Worm (Caenorhabditis elegans) whole organism, L4 larva: ENCODE data around the gene F59B10.4.

Source experiments
- F37D6.2 ChIP-seq: sonication (generic microtip); optimal IDR thresholded peaks from 2 replicates; lab custom pipeline; 2016; ENCODE audit warnings: mild to moderate bottlenecking, missing genetic modification characterization, missing compliant biosample characterization
- F49E8.2 ChIP-seq: sonication (generic microtip); optimal IDR thresholded peaks from 2 replicates; lab custom pipeline; 2016; ENCODE audit warnings: missing compliant biosample characterization, mild to moderate bottlenecking, missing genetic modification characterization, borderline replicate concordance
- R02D3.7 ChIP-seq: fragments of 150-350 bp; sonication (generic microtip); optimal IDR thresholded peaks from 3 replicates; lab custom pipeline; 2014; ENCODE audit warnings: missing biosample characterization, missing genetic modification characterization
- T20F7.1 ChIP-seq: fragments of 200-800 bp; sonication (Bioruptor generic); optimal IDR thresholded peaks from 2 replicates; lab custom pipeline; 2018; ENCODE audit warnings: mild to moderate bottlenecking, missing genetic modification characterization, missing compliant biosample characterization
- T26A8.4 ChIP-seq: fragments of 200-800 bp; sonication (Bioruptor generic); IDR thresholded peaks from 2 replicates; pipeline ENCODE4 v1.3.6; 2022; ENCODE audit warnings: missing genetic modification characterization, missing compliant biosample characterization
- Y48G9A.11 ChIP-seq: fragments of 200-800 bp; sonication (Bioruptor generic); IDR thresholded peaks from 2 replicates; pipeline ENCODE4 v1.3.6; 2022; ENCODE audit warnings: missing genetic modification reagents, missing genetic modification characterization, missing compliant biosample characterization
- Y5F2A.4 ChIP-seq: fragments of 200-800 bp; sonication (Bioruptor generic); optimal IDR thresholded peaks from 2 replicates; lab custom pipeline; 2018; ENCODE audit warnings: mild to moderate bottlenecking, missing genetic modification characterization, missing compliant biosample characterization
- Y75B8A.6 ChIP-seq: fragments of 200-800 bp; sonication (Bioruptor generic); IDR thresholded peaks from 2 replicates; pipeline ENCODE4 v1.3.6; 2022; ENCODE audit warnings: missing genetic modification reagents, missing genetic modification characterization, missing compliant biosample characterization
- ZK337.2 ChIP-seq: fragments of 200-800 bp; sonication (Bioruptor generic); IDR thresholded peaks from 2 replicates; pipeline ENCODE4 v1.3.6; 2022; ENCODE audit warnings: missing genetic modification reagents, missing genetic modification characterization, missing compliant biosample characterization
- ZK546.5 ChIP-seq, 2 experiments: sonication (generic microtip); optimal IDR thresholded peaks; 2 replicates each; lab custom pipeline; 2017; ENCODE audit warnings: missing biosample characterization in 2 of 2, missing genetic modification characterization in 2 of 2
- ama-1 ChIP-seq: fragments of 150-350 bp; optimal IDR thresholded peaks from 2 replicates; lab custom pipeline; 2014; ENCODE audit warnings: inconsistent platforms, mixed read lengths
- ceh-20 ChIP-seq: fragments of 200-800 bp; sonication (Bioruptor generic); IDR thresholded peaks from 2 replicates; pipeline ENCODE4 v1.3.6; 2022; ENCODE audit warnings: missing genetic modification reagents, missing genetic modification characterization, missing compliant biosample characterization
- ceh-28 ChIP-seq: fragments of 150-350 bp; optimal IDR thresholded peaks from 2 replicates; lab custom pipeline; 2014; ENCODE audit warnings: missing biosample characterization, missing genetic modification reagents, missing genetic modification characterization
- ceh-32 ChIP-seq: sonication (generic microtip); optimal IDR thresholded peaks from 2 replicates; lab custom pipeline; 2016; ENCODE audit warnings: mild to moderate bottlenecking, missing genetic modification characterization, missing compliant biosample characterization; ENCODE audit not compliant: poor library complexity
- ceh-62 ChIP-seq: sonication (generic microtip); optimal IDR thresholded peaks from 2 replicates; lab custom pipeline; 2017; ENCODE audit warnings: missing biosample characterization, missing genetic modification characterization
- ceh-82 ChIP-seq: sonication (generic microtip); optimal IDR thresholded peaks from 2 replicates; lab custom pipeline; 2017; ENCODE audit warnings: missing biosample characterization, missing genetic modification characterization
- cey-2 ChIP-seq: sonication (generic microtip); optimal IDR thresholded peaks from 3 replicates; lab custom pipeline; 2017; ENCODE audit warnings: missing genetic modification characterization, mild to moderate bottlenecking, missing compliant biosample characterization, antibody characterized with exemption, borderline replicate concordance; ENCODE audit not compliant: insufficient read depth
- daf-12 ChIP-seq: fragments of 150-350 bp; optimal IDR thresholded peaks from 2 replicates; lab custom pipeline; 2014; ENCODE audit warnings: missing biosample characterization, missing genetic modification reagents, missing genetic modification characterization
- daf-16 ChIP-seq, 3 experiments: sonication (generic microtip); optimal IDR thresholded peaks; 2 replicates each; lab custom pipeline; 2016 to 2017; ENCODE audit warnings: missing genetic modification characterization in 3 of 3, missing genetic modification reagents in 3 of 3, mild to moderate bottlenecking in 2 of 3, missing compliant biosample characterization in 2 of 3, missing biosample characterization in 1 of 3, moderate library complexity in 1 of 3
- daf-8 ChIP-seq: fragments of 200-800 bp; sonication (Bioruptor generic); IDR thresholded peaks from 2 replicates; pipeline ENCODE4 v1.3.6; 2022; ENCODE audit warnings: missing genetic modification characterization, missing compliant biosample characterization
- dmd-8 ChIP-seq: fragments of 200-800 bp; sonication (Bioruptor generic); IDR thresholded peaks from 2 replicates; pipeline ENCODE4 v1.3.6; 2022; ENCODE audit warnings: missing genetic modification characterization, missing compliant biosample characterization
- duxl-1 ChIP-seq: sonication (generic microtip); optimal IDR thresholded peaks from 2 replicates; lab custom pipeline; 2016; ENCODE audit warnings: mild to moderate bottlenecking, missing genetic modification characterization, moderate library complexity, missing compliant biosample characterization; ENCODE audit not compliant: poor library complexity
- dve-1 ChIP-seq: sonication (generic microtip); optimal IDR thresholded peaks from 2 replicates; lab custom pipeline; 2017; ENCODE audit warnings: antibody characterized with exemption, mild to moderate bottlenecking, missing genetic modification characterization, missing compliant biosample characterization; ENCODE audit not compliant: insufficient read depth
- egl-43 ChIP-seq: fragments of 200-800 bp; sonication (Bioruptor generic); IDR thresholded peaks from 2 replicates; pipeline ENCODE4 v1.3.6; 2022; ENCODE audit warnings: missing genetic modification reagents, missing genetic modification characterization, missing compliant biosample characterization
- fkh-10 ChIP-seq: fragments of 150-350 bp; optimal IDR thresholded peaks from 2 replicates; lab custom pipeline; 2014; ENCODE audit warnings: missing biosample characterization, missing genetic modification reagents, missing genetic modification characterization
- gei-8 ChIP-seq: fragments of 200-800 bp; sonication (Bioruptor generic); optimal IDR thresholded peaks from 2 replicates; lab custom pipeline; 2018; ENCODE audit warnings: mild to moderate bottlenecking, missing genetic modification characterization, missing compliant biosample characterization
- hmg-1.1 ChIP-seq: fragments of 200-800 bp; sonication (Bioruptor generic); IDR thresholded peaks from 2 replicates; pipeline ENCODE4 v1.3.6; 2022; ENCODE audit warnings: missing genetic modification reagents, missing genetic modification characterization, missing compliant biosample characterization
- lim-7 ChIP-seq: fragments of 200-800 bp; sonication (Bioruptor generic); IDR thresholded peaks from 2 replicates; pipeline ENCODE4 v1.3.6; 2022; ENCODE audit warnings: missing genetic modification characterization, missing compliant biosample characterization
- lin-1 ChIP-seq: fragments of 200-800 bp; sonication (Bioruptor generic); IDR thresholded peaks from 2 replicates; pipeline ENCODE4 v1.3.6; 2022; ENCODE audit warnings: missing genetic modification reagents, missing genetic modification characterization, missing compliant biosample characterization
- lin-13 ChIP-seq: fragments of 150-350 bp; optimal IDR thresholded peaks from 2 replicates; lab custom pipeline; 2014; ENCODE audit warnings: missing biosample characterization, missing genetic modification reagents, missing genetic modification characterization
- lin-15B ChIP-seq: fragments of 150-350 bp; sonication (generic microtip); optimal IDR thresholded peaks from 3 replicates; lab custom pipeline; 2014; ENCODE audit warnings: missing biosample characterization, missing genetic modification characterization
- lin-29 ChIP-seq: fragments of 200-800 bp; sonication (Bioruptor generic); IDR thresholded peaks from 2 replicates; pipeline ENCODE4 v1.3.6; 2022; ENCODE audit warnings: missing genetic modification reagents, missing genetic modification characterization, missing compliant biosample characterization
- lin-39 ChIP-seq: fragments of 150-350 bp; optimal IDR thresholded peaks from 2 replicates; lab custom pipeline; 2014; ENCODE audit warnings: missing biosample characterization, missing genetic modification reagents, missing genetic modification characterization
- lir-3 ChIP-seq: sonication (generic microtip); optimal IDR thresholded peaks from 2 replicates; lab custom pipeline; 2016; ENCODE audit warnings: mild to moderate bottlenecking, missing genetic modification characterization, missing compliant biosample characterization
- mdt-29 ChIP-seq: fragments of 200-800 bp; sonication (Bioruptor generic); IDR thresholded peaks from 2 replicates; pipeline ENCODE4 v1.3.6; 2022; ENCODE audit warnings: missing genetic modification reagents, missing genetic modification characterization, missing compliant biosample characterization
- mxl-2 ChIP-seq: fragments of 200-800 bp; sonication (Bioruptor generic); conservative IDR thresholded peaks from 2 replicates; pipeline ENCODE4 v1.3.6; 2022; ENCODE audit warnings: missing genetic modification reagents, missing genetic modification characterization, missing compliant biosample characterization
- mxl-3 ChIP-seq: fragments of 200-800 bp; sonication (Bioruptor generic); optimal IDR thresholded peaks from 2 replicates; lab custom pipeline; 2018; ENCODE audit warnings: mild to moderate bottlenecking, missing genetic modification characterization, missing compliant biosample characterization
- nhr-10 ChIP-seq: fragments of 150-350 bp; optimal IDR thresholded peaks from 2 replicates; lab custom pipeline; 2014; ENCODE audit warnings: missing biosample characterization, missing genetic modification characterization
- nhr-237 ChIP-seq: sonication (generic microtip); optimal IDR thresholded peaks from 2 replicates; lab custom pipeline; 2017; ENCODE audit warnings: missing biosample characterization, missing genetic modification characterization
- nhr-48 ChIP-seq: sonication (generic microtip); optimal IDR thresholded peaks from 2 replicates; lab custom pipeline; 2016; ENCODE audit warnings: mild to moderate bottlenecking, missing genetic modification characterization, missing compliant biosample characterization
- nhr-6 ChIP-seq: fragments of 150-350 bp; optimal IDR thresholded peaks from 2 replicates; lab custom pipeline; 2014; ENCODE audit warnings: missing biosample characterization, missing genetic modification characterization
- nhr-77 ChIP-seq: fragments of 150-350 bp; optimal IDR thresholded peaks from 2 replicates; lab custom pipeline; 2014; ENCODE audit warnings: missing biosample characterization, missing genetic modification characterization
- php-3 ChIP-seq: fragments of 200-800 bp; sonication (Bioruptor generic); IDR thresholded peaks from 2 replicates; pipeline ENCODE4 v1.3.6; 2022; ENCODE audit warnings: missing genetic modification reagents, missing genetic modification characterization, missing compliant biosample characterization
- rbr-2 ChIP-seq: sonication (generic microtip); optimal IDR thresholded peaks from 2 replicates; lab custom pipeline; 2016; ENCODE audit warnings: missing genotype, missing genetic modification characterization, missing compliant biosample characterization
- saeg-2 ChIP-seq: fragments of 200-800 bp; sonication (Bioruptor generic); IDR thresholded peaks from 2 replicates; pipeline ENCODE4 v1.3.6; 2022; ENCODE audit warnings: missing genetic modification reagents, missing genetic modification characterization, missing compliant biosample characterization
- spr-1 ChIP-seq: sonication (generic microtip); optimal IDR thresholded peaks from 2 replicates; lab custom pipeline; 2016; ENCODE audit warnings: mild to moderate bottlenecking, missing genetic modification characterization, missing compliant biosample characterization
- tag-97 ChIP-seq: fragments of 200-800 bp; sonication (Bioruptor generic); IDR thresholded peaks from 2 replicates; pipeline ENCODE4 v1.3.6; 2022; ENCODE audit warnings: missing genetic modification characterization, missing compliant biosample characterization
- unc-39 ChIP-seq: sonication (generic microtip); optimal IDR thresholded peaks from 2 replicates; lab custom pipeline; 2017; ENCODE audit warnings: missing biosample characterization, missing genetic modification characterization
- zip-11 ChIP-seq: fragments of 200-800 bp; sonication (Bioruptor generic); IDR thresholded peaks from 2 replicates; pipeline ENCODE4 v1.3.6; 2022; ENCODE audit warnings: missing genetic modification characterization, missing compliant biosample characterization
- zip-2 ChIP-seq: fragments of 150-350 bp; optimal IDR thresholded peaks from 2 replicates; lab custom pipeline; 2014; ENCODE audit warnings: missing biosample characterization, missing genetic modification characterization
- ztf-11 ChIP-seq: fragments of 150-350 bp; optimal IDR thresholded peaks from 2 replicates; lab custom pipeline; 2014; ENCODE audit warnings: missing biosample characterization, missing genetic modification characterization
- ztf-7 ChIP-seq: fragments of 150-350 bp; optimal IDR thresholded peaks from 2 replicates; lab custom pipeline; 2014; ENCODE audit warnings: missing biosample characterization, missing genetic modification characterization

Gene F59B10.4

DNA sequence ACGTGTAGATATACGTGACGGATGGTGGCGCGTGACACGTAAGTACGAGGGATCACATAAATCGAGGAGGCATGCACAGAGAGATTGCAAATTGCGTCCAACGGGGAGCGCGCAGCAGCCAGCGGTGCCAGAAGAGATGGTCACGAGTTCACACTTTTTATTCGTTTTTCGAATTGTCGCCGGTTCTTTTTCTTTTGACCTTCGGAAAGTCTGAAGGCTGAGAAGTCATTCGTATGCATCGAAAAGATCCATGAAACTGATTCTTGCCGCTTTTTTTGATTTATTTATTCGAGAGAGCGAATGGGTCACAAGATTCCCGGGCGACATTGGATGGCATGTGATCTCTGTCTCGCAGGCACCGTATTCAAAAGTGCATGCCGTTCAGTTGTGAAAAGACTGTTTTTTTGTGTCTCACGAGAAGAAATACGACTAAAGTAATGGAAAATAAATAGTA is 40.1 kb upstream of the F59B10.4 start (continued):
- TF ChIP-seq lim-7 (no peak), ama-1 (peak; percentile 3), egl-43 (no peak), F49E8.2 (tag; lab: Kevin White, UChicago) (no peak), ZK546.5 (tag; optimal IDR thresholded peaks at IDR 0.05; lab: Kevin White, UChicago) (no peak), ceh-20 (no peak), fkh-10 (GFP tag; lab: Kevin White, UChicago) (no peak), ceh-32 (no peak), php-3 (GFP tag; lab: Robert Waterston, UW) (peak; percentile 72), lin-39 (tag; lab: Kevin White, UChicago) (no peak), mxl-3 (GFP tag; lab: Kevin White, UChicago) (peak; percentile 53), daf-8 (GFP tag; lab: Robert Waterston, UW) (no peak), tag-97 (GFP tag; lab: Robert Waterston, UW) (no peak), unc-39 (tag; lab: Kevin White, UChicago) (no peak), lin-15B (tag; lab: Kevin White, UChicago) (no peak), Y48G9A.11 (GFP tag; lab: Robert Waterston, UW) (no peak), saeg-2 (no peak), zip-11 (GFP tag; lab: Robert Waterston, UW) (no peak), hmg-1.1 (GFP tag; lab: Robert Waterston, UW) (peak; percentile 70; the same call in 1 of the 2 replicates), nhr-48 (tag; lab: Kevin White, UChicago) (no peak), ZK337.2 (GFP tag; lab: Robert Waterston, UW) (no peak), nhr-10 (tag; lab: Kevin White, UChicago) (no peak), lin-29 (GFP tag; lab: Robert Waterston, UW) (peak; percentile 24; the same call in 1 of the 2 replicates), ceh-28 (no peak), lir-3 (no peak), zip-2 (tag; lab: Kevin White, UChicago) (no peak), ztf-7 (no peak), T26A8.4 (GFP tag; lab: Robert Waterston, UW) (peak; percentile 17; the same call in 1 of the 2 replicates), lin-1 (no peak), mdt-29 (GFP tag; lab: Robert Waterston, UW) (peak; percentile 58; the same call in 1 of the 2 replicates), daf-12 (tag; lab: Kevin White, UChicago) (no peak), mxl-2 (GFP tag; lab: Robert Waterston, UW) (no peak), dmd-8 (GFP tag; lab: Robert Waterston, UW) (no peak), daf-16 (GFP tag; optimal IDR thresholded peaks at IDR 0.05; lab: Kevin White, UChicago) (no peak), daf-16 (tag; optimal IDR thresholded peaks at IDR 0.05; lab: Kevin White, UChicago) (no peak), F37D6.2 (tag; lab: Kevin White, UChicago) (no peak), ceh-82 (no peak), ztf-11 (tag; lab: Kevin White, UChicago) (no peak), spr-1 (tag; lab: Kevin White, UChicago) (no peak), R02D3.7 (tag; lab: Kevin White, UChicago) (no peak), ceh-62 (tag; lab: Kevin White, UChicago) (no peak), nhr-237 (tag; lab: Kevin White, UChicago) (no peak), Y5F2A.4 (GFP tag; lab: Kevin White, UChicago) (no peak), duxl-1 (peak; percentile 44), nhr-6 (tag; lab: Kevin White, UChicago) (no peak), dve-1 (tag; lab: Kevin White, UChicago) (peak; percentile 66), gei-8 (no peak), rbr-2 (tag; lab: Kevin White, UChicago) (peak; percentile 40), nhr-77 (tag; lab: Kevin White, UChicago) (no peak), T20F7.1 (GFP tag; lab: Kevin White, UChicago) (no peak), Y75B8A.6 (no peak), cey-2 (tag; lab: Kevin White, UChicago) (no peak), lin-13 (GFP tag; lab: Kevin White, UChicago) (no peak)
